Worm (Caenorhabditis elegans) whole organism, L4/young adult: ENCODE data around the gene ZK381.62.

Experiments used
- W03F9.2 ChIP-seq: fragments of 150-350 bp; optimal IDR thresholded peaks from 2 replicates; lab custom pipeline; 2014; ENCODE audit warnings: missing biosample characterization, missing genetic modification characterization
- dao-5 ChIP-seq: sonication (generic microtip); optimal IDR thresholded peaks from 2 replicates; lab custom pipeline; 2016; ENCODE audit warnings: missing genotype, missing genetic modification characterization, moderate library complexity, missing compliant biosample characterization
- him-1 ChIP-seq: sonication (generic microtip); optimal IDR thresholded peaks from 2 replicates; lab custom pipeline; 2016; ENCODE audit warnings: missing genotype, missing genetic modification reagents, missing genetic modification characterization, missing compliant biosample characterization

- TF ChIP-seq him-1 (tag; lab: Kevin White, UChicago) (no peak), W03F9.2 (no peak), dao-5 (tag; lab: Kevin White, UChicago) (no peak)
These were observed 28.1 kb upstream of the ZK381.62 start, which contains the start of gene C25A8.5 for ce11 chrIV:6999206-6999605.
